Worm (Caenorhabditis elegans) whole organism, young adult: Measurements from ENCODE around the gene zfp-1.

Source experiments
- B0261.1 ChIP-seq: sonication (generic microtip); optimal IDR thresholded peaks from 2 replicates; lab custom pipeline; 2016; ENCODE audit warnings: mild to moderate bottlenecking, missing genetic modification characterization, moderate library complexity, missing compliant biosample characterization
- C06A6.2 ChIP-seq: fragments of 200-800 bp; sonication (Bioruptor generic); conservative IDR thresholded peaks from 2 replicates; pipeline ENCODE4 v1.3.6; 2022; ENCODE audit warnings: missing genetic modification characterization, missing compliant biosample characterization
- F10E7.11 ChIP-seq: sonication (generic microtip); optimal IDR thresholded peaks from 2 replicates; lab custom pipeline; 2017; ENCODE audit warnings: mild to moderate bottlenecking, missing genetic modification characterization, moderate library complexity, missing compliant biosample characterization
- F23B12.7 ChIP-seq: sonication (generic microtip); optimal IDR thresholded peaks from 2 replicates; lab custom pipeline; 2017; ENCODE audit warnings: missing genetic modification characterization, mild to moderate bottlenecking, missing compliant biosample characterization, antibody characterized with exemption, moderate library complexity; ENCODE audit not compliant: insufficient read depth
- F37B4.10 ChIP-seq: fragments of 200-800 bp; sonication (Bioruptor generic); IDR thresholded peaks from 2 replicates; pipeline ENCODE4 v1.3.6; 2022; ENCODE audit warnings: missing genetic modification characterization, missing compliant biosample characterization
- F57A8.1 ChIP-seq: fragments of 200-800 bp; sonication (Bioruptor generic); optimal IDR thresholded peaks from 2 replicates; lab custom pipeline; 2018; ENCODE audit warnings: mild to moderate bottlenecking, missing genetic modification characterization, moderate library complexity, missing compliant biosample characterization
- K11D2.4 ChIP-seq: fragments of 200-800 bp; sonication (Bioruptor generic); IDR thresholded peaks from 2 replicates; pipeline ENCODE4 v1.3.6; 2022; ENCODE audit warnings: missing genetic modification reagents, missing genetic modification characterization, missing compliant biosample characterization
- T07F8.4 ChIP-seq: sonication (generic microtip); optimal IDR thresholded peaks from 2 replicates; lab custom pipeline; 2016; ENCODE audit warnings: mild to moderate bottlenecking, missing genetic modification characterization, moderate library complexity, missing compliant biosample characterization
- Y53F4B.3 ChIP-seq: fragments of 200-800 bp; sonication (Bioruptor generic); IDR thresholded peaks from 2 replicates; pipeline ENCODE4 v1.3.6; 2022; ENCODE audit warnings: missing genetic modification reagents, missing genetic modification characterization, missing compliant biosample characterization
- Y56A3A.18 ChIP-seq: fragments of 200-800 bp; sonication (Bioruptor generic); IDR thresholded peaks from 2 replicates; pipeline ENCODE4 v1.3.6; 2022; ENCODE audit warnings: missing genetic modification reagents, missing genetic modification characterization, missing compliant biosample characterization
- ZK185.1 ChIP-seq: sonication (generic microtip); optimal IDR thresholded peaks from 2 replicates; lab custom pipeline; 2016; ENCODE audit warnings: mild to moderate bottlenecking, missing genetic modification characterization, missing compliant biosample characterization; ENCODE audit not compliant: poor library complexity, severe bottlenecking
- ama-1 ChIP-seq, 3 experiments: fragments of 150-350 bp in 1 of 3; sonication (generic microtip) in 2 of 3; optimal IDR thresholded peaks; 2 replicates each; lab custom pipeline; 2014 to 2018; ENCODE audit warnings: missing biosample characterization in 2 of 3, missing genetic modification characterization in 2 of 3, missing genetic modification reagents in 2 of 3
- bed-1 ChIP-seq: fragments of 200-800 bp; sonication (Bioruptor generic); IDR thresholded peaks from 2 replicates; pipeline ENCODE4 v1.3.6; 2022; ENCODE audit warnings: missing genetic modification reagents, missing genetic modification characterization, missing compliant biosample characterization
- ccch-3 ChIP-seq: fragments of 200-800 bp; sonication (Bioruptor generic); optimal IDR thresholded peaks from 2 replicates; lab custom pipeline; 2018; ENCODE audit warnings: mild to moderate bottlenecking, missing genetic modification characterization, missing compliant biosample characterization
- cebp-2 ChIP-seq: fragments of 200-800 bp; sonication (Bioruptor generic); IDR thresholded peaks from 2 replicates; pipeline ENCODE4 v1.3.6; 2022; ENCODE audit warnings: missing genetic modification characterization, missing compliant biosample characterization
- ceh-27 ChIP-seq: fragments of 200-800 bp; sonication (Bioruptor generic); optimal IDR thresholded peaks from 2 replicates; lab custom pipeline; 2018; ENCODE audit warnings: mild to moderate bottlenecking, missing genetic modification characterization, moderate library complexity, missing compliant biosample characterization
- chd-7 ChIP-seq: sonication (generic microtip); optimal IDR thresholded peaks from 2 replicates; lab custom pipeline; 2016; ENCODE audit warnings: mild to moderate bottlenecking, missing genetic modification characterization, moderate library complexity, missing compliant biosample characterization
- die-1 ChIP-seq: sonication (generic microtip); optimal IDR thresholded peaks from 2 replicates; lab custom pipeline; 2016; ENCODE audit warnings: missing genotype, mild to moderate bottlenecking, missing genetic modification characterization, missing compliant biosample characterization
- dox-1 ChIP-seq: fragments of 200-800 bp; sonication (Bioruptor generic); IDR thresholded peaks from 2 replicates; pipeline ENCODE4 v1.3.6; 2022; ENCODE audit warnings: missing genetic modification reagents, missing genetic modification characterization, missing compliant biosample characterization
- dpff-1 ChIP-seq: sonication (generic microtip); optimal IDR thresholded peaks from 2 replicates; lab custom pipeline; 2017; ENCODE audit warnings: mild to moderate bottlenecking, missing genetic modification characterization, missing compliant biosample characterization
- ets-4 ChIP-seq: fragments of 200-800 bp; sonication (Bioruptor generic); optimal IDR thresholded peaks from 2 replicates; lab custom pipeline; 2018; ENCODE audit warnings: mild to moderate bottlenecking, missing genetic modification characterization, missing compliant biosample characterization
- hmg-20 ChIP-seq: fragments of 200-800 bp; sonication (Bioruptor generic); IDR thresholded peaks from 2 replicates; pipeline ENCODE4 v1.3.6; 2022; ENCODE audit warnings: missing genetic modification reagents, missing genetic modification characterization, missing compliant biosample characterization
- lag-1 ChIP-seq: fragments of 200-800 bp; sonication (Bioruptor generic); IDR thresholded peaks from 2 replicates; pipeline ENCODE4 v1.3.6; 2022; ENCODE audit warnings: missing genetic modification reagents, missing genetic modification characterization, missing compliant biosample characterization
- lin-26 ChIP-seq: fragments of 200-800 bp; sonication (Bioruptor generic); IDR thresholded peaks from 2 replicates; pipeline ENCODE4 v1.3.6; 2022; ENCODE audit warnings: missing genetic modification reagents, missing genetic modification characterization, missing compliant biosample characterization
- lin-35 ChIP-seq, 3 experiments: fragments of 150-350 bp in 2 of 3; sonication (generic microtip) in 1 of 3; optimal IDR thresholded peaks; 2 replicates each; lab custom pipeline; 2014 to 2018; ENCODE audit warnings: missing biosample characterization in 3 of 3, missing genetic modification characterization in 3 of 3, missing genetic modification reagents in 3 of 3
- lin-40 ChIP-seq: sonication (generic microtip); optimal IDR thresholded peaks from 2 replicates; lab custom pipeline; 2016; ENCODE audit warnings: missing genetic modification characterization, mild to moderate bottlenecking, missing compliant biosample characterization, missing genotype, missing genetic modification reagents
- lsl-1 ChIP-seq: fragments of 200-800 bp; sonication (Bioruptor generic); optimal IDR thresholded peaks from 2 replicates; lab custom pipeline; 2018; ENCODE audit warnings: mild to moderate bottlenecking, missing genetic modification characterization, moderate library complexity, missing compliant biosample characterization
- madf-3 ChIP-seq: fragments of 200-800 bp; sonication (Bioruptor generic); IDR thresholded peaks from 2 replicates; pipeline ENCODE4 v1.3.6; 2022; ENCODE audit warnings: missing genetic modification reagents, missing genetic modification characterization, missing compliant biosample characterization
- mcd-1 ChIP-seq: fragments of 200-800 bp; sonication (Bioruptor generic); IDR thresholded peaks from 2 replicates; pipeline ENCODE4 v1.3.6; 2022; ENCODE audit warnings: missing genetic modification reagents, missing genetic modification characterization, missing compliant biosample characterization
- mel-28 ChIP-seq: sonication (generic microtip); optimal IDR thresholded peaks from 2 replicates; lab custom pipeline; 2016; ENCODE audit warnings: borderline replicate concordance, mild to moderate bottlenecking, missing genetic modification characterization, missing compliant biosample characterization
- nfyb-1 ChIP-seq: fragments of 200-800 bp; sonication (Bioruptor generic); IDR thresholded peaks from 2 replicates; pipeline ENCODE4 v1.3.6; 2022; ENCODE audit warnings: missing genetic modification reagents, missing genetic modification characterization, missing compliant biosample characterization
- nhr-120 ChIP-seq: fragments of 200-800 bp; sonication (Bioruptor generic); IDR thresholded peaks from 2 replicates; pipeline ENCODE4 v1.3.6; 2022; ENCODE audit warnings: missing genetic modification characterization, missing compliant biosample characterization
- pbrm-1 ChIP-seq: fragments of 200-800 bp; sonication (Bioruptor generic); IDR thresholded peaks from 2 replicates; pipeline ENCODE4 v1.3.6; 2022; ENCODE audit warnings: missing genetic modification reagents, missing genetic modification characterization, missing compliant biosample characterization
- repo-1 ChIP-seq: sonication (generic microtip); optimal IDR thresholded peaks from 2 replicates; lab custom pipeline; 2017; ENCODE audit warnings: mild to moderate bottlenecking, missing genetic modification characterization, missing compliant biosample characterization
- rpc-1 ChIP-seq, 2 experiments: fragments of 150-350 bp in 1 of 2; sonication (generic microtip) in 1 of 2; optimal IDR thresholded peaks; 2 replicates each; lab custom pipeline; 2014 to 2018; ENCODE audit warnings: missing biosample characterization in 1 of 2, missing genetic modification characterization in 1 of 2, missing genetic modification reagents in 1 of 2, missing genotype in 1 of 2
- snpc-1.1 ChIP-seq: sonication (generic microtip); optimal IDR thresholded peaks from 2 replicates; lab custom pipeline; 2017; ENCODE audit warnings: missing genetic modification characterization, mild to moderate bottlenecking, missing compliant biosample characterization, antibody characterized with exemption, moderate library complexity, missing genotype, missing genetic modification reagents; ENCODE audit not compliant: insufficient read depth
- snpc-4 ChIP-seq, 5 experiments: fragments of 150-350 bp in 1 of 5; sonication (generic microtip) in 4 of 5; optimal IDR thresholded peaks; 2 replicates each; lab custom pipeline; 2014 to 2018; ENCODE audit warnings: missing genetic modification characterization in 5 of 5, missing biosample characterization in 3 of 5, antibody characterized with exemption in 2 of 5, mild to moderate bottlenecking in 2 of 5, missing compliant biosample characterization in 2 of 5, missing genotype in 2 of 5, moderate library complexity in 2 of 5, missing genetic modification reagents in 1 of 5
- sptf-2 ChIP-seq: fragments of 200-800 bp; sonication (Bioruptor generic); optimal IDR thresholded peaks from 2 replicates; lab custom pipeline; 2018; ENCODE audit warnings: mild to moderate bottlenecking, missing genetic modification characterization, missing compliant biosample characterization
- tbx-9 ChIP-seq: sonication (generic microtip); optimal IDR thresholded peaks from 2 replicates; lab custom pipeline; 2016; ENCODE audit warnings: borderline replicate concordance, missing genetic modification characterization, inconsistent platforms, missing compliant biosample characterization
- tlf-1 ChIP-seq: fragments of 200-800 bp; sonication (Bioruptor generic); optimal IDR thresholded peaks from 2 replicates; lab custom pipeline; 2018; ENCODE audit warnings: mild to moderate bottlenecking, missing genetic modification characterization, missing compliant biosample characterization
- unc-130 ChIP-seq: sonication (generic microtip); optimal IDR thresholded peaks from 2 replicates; lab custom pipeline; 2016; ENCODE audit warnings: missing genetic modification reagents, missing genetic modification characterization, missing compliant biosample characterization
- unc-62 ChIP-seq: fragments of 150-350 bp; optimal IDR thresholded peaks from 2 replicates; lab custom pipeline; 2014; ENCODE audit warnings: missing biosample characterization, missing genetic modification reagents, missing genetic modification characterization
- xnd-1 ChIP-seq: sonication (generic microtip); optimal IDR thresholded peaks from 2 replicates; lab custom pipeline; 2016; ENCODE audit warnings: missing genotype, missing genetic modification reagents, missing genetic modification characterization, missing compliant biosample characterization
- zfh-2 ChIP-seq: fragments of 200-800 bp; sonication (Bioruptor generic); conservative IDR thresholded peaks from 2 replicates; pipeline ENCODE4 v1.3.6; 2022; ENCODE audit warnings: missing genetic modification reagents, missing genetic modification characterization, missing compliant biosample characterization
- ztf-28 ChIP-seq: fragments of 200-800 bp; sonication (Bioruptor generic); IDR thresholded peaks from 2 replicates; pipeline ENCODE4 v1.3.6; 2022; ENCODE audit warnings: missing genetic modification reagents, missing genetic modification characterization, missing compliant biosample characterization
- ztf-6 ChIP-seq: fragments of 200-800 bp; sonication (Bioruptor generic); IDR thresholded peaks from 2 replicates; pipeline ENCODE4 v1.3.6; 2022; ENCODE audit warnings: missing genetic modification reagents, missing genetic modification characterization, missing compliant biosample characterization

zfp-1 gene

DNA sequence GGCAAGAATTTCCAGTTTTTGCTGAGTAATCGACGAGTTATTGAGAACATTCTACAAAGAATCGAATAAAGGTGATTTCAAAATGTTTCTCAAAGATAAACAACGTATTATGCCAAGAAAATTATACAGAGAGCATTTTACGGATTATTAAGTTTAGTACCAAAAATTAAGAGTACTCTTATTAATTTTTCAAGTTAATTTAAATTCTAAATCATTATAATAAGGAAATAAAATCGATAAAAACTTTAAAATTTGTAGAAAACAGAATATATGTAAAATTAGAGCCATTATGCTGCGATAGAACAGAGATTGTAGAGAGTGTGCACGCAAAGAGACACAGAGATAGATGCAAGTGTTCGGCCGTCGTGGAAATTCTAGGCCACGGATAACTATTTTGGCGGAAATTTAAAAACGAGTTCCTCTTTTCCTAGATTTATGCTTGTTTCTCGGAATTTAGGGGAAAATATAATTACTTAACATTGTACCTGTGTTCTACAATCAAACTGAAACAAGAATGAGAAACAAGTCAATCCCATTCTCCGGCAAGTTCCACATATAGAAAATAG, 59.2 kb downstream of the zfp-1 start, which contains the start of gene F44E2.9 (continued):
- no peak for TF ChIP-seq tbx-9 (tag; lab: Kevin White, UChicago)
- no peak for TF ChIP-seq hmg-20 (GFP tag; lab: Robert Waterston, UW)
- TF ChIP-seq F23B12.7 (tag; lab: Kevin White, UChicago) = peak; percentile 16
- no peak for TF ChIP-seq nhr-120 (GFP tag; lab: Robert Waterston, UW)
- peak; percentile 84 for TF ChIP-seq dox-1 (GFP tag; lab: Robert Waterston, UW)
- TF ChIP-seq unc-62 = no peak
- TF ChIP-seq unc-130 (GFP tag; lab: Kevin White, UChicago) = peak; percentile 74
- TF ChIP-seq zfh-2 (GFP tag; lab: Robert Waterston, UW) = no peak
- peak; percentile 68 for TF ChIP-seq ceh-27 (GFP tag; lab: Kevin White, UChicago)
- TF ChIP-seq rpc-1 (optimal IDR thresholded peaks at IDR 0.05; lab: Kevin White, UChicago) = no peak
- no peak for TF ChIP-seq rpc-1 (tag; optimal IDR thresholded peaks at IDR 0.05; lab: Kevin White, UChicago)
- no peak for TF ChIP-seq ama-1 (optimal IDR thresholded peaks at IDR 0.05; lab: Kevin White, UChicago)
- no peak for TF ChIP-seq ama-1 (GFP tag; optimal IDR thresholded peaks at IDR 0.05; lab: Kevin White, UChicago)
- TF ChIP-seq dpff-1 (tag; lab: Kevin White, UChicago) = no peak
- TF ChIP-seq B0261.1 (tag; lab: Kevin White, UChicago) = no peak
- TF ChIP-seq mel-28 (tag; lab: Kevin White, UChicago) = no peak
- no peak for TF ChIP-seq T07F8.4 (tag; lab: Kevin White, UChicago)
- no peak for TF ChIP-seq repo-1 (tag; lab: Kevin White, UChicago)
- no peak for TF ChIP-seq sptf-2 (GFP tag; lab: Kevin White, UChicago)
- peak in 2 of 3 experiments; percentile 28 to 75 for TF ChIP-seq lin-35 (GFP tag; optimal IDR thresholded peaks at IDR 0.05; lab: Kevin White, UChicago)
- TF ChIP-seq pbrm-1 (GFP tag; lab: Robert Waterston, UW) = peak; percentile 57; the same call in 1 of the 2 replicates
- no peak for TF ChIP-seq lin-40 (tag; lab: Kevin White, UChicago)
- no peak for TF ChIP-seq lin-26 (GFP tag; lab: Robert Waterston, UW)
- TF ChIP-seq K11D2.4 = no peak
- no peak for TF ChIP-seq bed-1
- peak; percentile 78 for TF ChIP-seq mcd-1 (GFP tag; lab: Robert Waterston, UW)
- TF ChIP-seq lsl-1 (GFP tag; lab: Kevin White, UChicago) = peak; percentile 59
- no peak for TF ChIP-seq snpc-1.1 (tag; lab: Kevin White, UChicago)
- TF ChIP-seq die-1 = no peak
- no peak for TF ChIP-seq F57A8.1
- no peak for TF ChIP-seq tlf-1 (GFP tag; lab: Kevin White, UChicago)
- TF ChIP-seq F37B4.10 (GFP tag; lab: Robert Waterston, UW) = no peak
- TF ChIP-seq ets-4 (GFP tag; lab: Kevin White, UChicago) = no peak
- TF ChIP-seq ccch-3 (GFP tag; lab: Kevin White, UChicago) = no peak
- no peak for TF ChIP-seq lag-1 (GFP tag; lab: Robert Waterston, UW)
- peak; percentile 57 for TF ChIP-seq ZK185.1
- TF ChIP-seq C06A6.2 (GFP tag; lab: Robert Waterston, UW) = no peak
- TF ChIP-seq cebp-2 (GFP tag; lab: Robert Waterston, UW) = no peak
- TF ChIP-seq F10E7.11 (tag; lab: Kevin White, UChicago) = no peak
- TF ChIP-seq snpc-4 (GFP tag; optimal IDR thresholded peaks at IDR 0.05; lab: Kevin White, UChicago) = no peak
- peak in 2 of 4 experiments; percentile 11 to 34 for TF ChIP-seq snpc-4 (tag; optimal IDR thresholded peaks at IDR 0.05; lab: Kevin White, UChicago)
- TF ChIP-seq ztf-28 = no peak
- TF ChIP-seq Y56A3A.18 = no peak
- TF ChIP-seq xnd-1 (tag; lab: Kevin White, UChicago) = peak; percentile 34
- TF ChIP-seq chd-7 (tag; lab: Kevin White, UChicago) = no peak
- no peak for TF ChIP-seq ztf-6 (GFP tag; lab: Robert Waterston, UW)
- no peak for TF ChIP-seq Y53F4B.3 (GFP tag; lab: Robert Waterston, UW)
- no peak for TF ChIP-seq nfyb-1 (GFP tag; lab: Robert Waterston, UW)
- TF ChIP-seq madf-3 = 0 out of 2 replicates have a peak, but pooled peaks have one; percentile 11
